Fruit fly (Drosophila melanogaster): ENCODE results near the gene Aplip1.

Gene Aplip1

dm6 chr3L:1216460-1216859, 20.3 kb downstream of the Aplip1 start (continued):
- TF ChIP-seq sc (optimal IDR thresholded peaks at IDR 0.05), result no peak
- TF ChIP-seq sc (GFP tag; optimal IDR thresholded peaks at IDR 0.05), result no peak
- no peak for TF ChIP-seq CG17912 (GFP tag; optimal IDR thresholded peaks at IDR 0.05)
- peak; percentile 62 for TF ChIP-seq CG17359 (tag; optimal IDR thresholded peaks at IDR 0.05)
- peak; percentile 34 for TF ChIP-seq CG10654 (GFP tag; optimal IDR thresholded peaks at IDR 0.05)
- TF ChIP-seq CG17385 (GFP tag; optimal IDR thresholded peaks at IDR 0.05), result peak; percentile 32
- peak; percentile 50 for TF ChIP-seq ATbp (GFP tag; optimal IDR thresholded peaks at IDR 0.05)
- peak; percentile 36 for TF ChIP-seq dmrt11E (tag; optimal IDR thresholded peaks at IDR 0.05)
- TF ChIP-seq Med (GFP tag), result peak; percentile 73
- no peak for TF ChIP-seq cad (GFP tag; optimal IDR thresholded peaks at IDR 0.05)
- no peak for TF ChIP-seq pita (GFP tag; optimal IDR thresholded peaks at IDR 0.05)
- no peak for TF ChIP-seq Lpt (GFP tag; optimal IDR thresholded peaks at IDR 0.05)
- TF ChIP-seq sim (GFP tag; IDR thresholded peaks at IDR 0.05), result no peak
- TF ChIP-seq pros (GFP tag; optimal IDR thresholded peaks at IDR 0.05), result no peak
- TF ChIP-seq CG4424 (GFP tag; optimal IDR thresholded peaks at IDR 0.05), result peak; percentile 28
- TF ChIP-seq prd (optimal IDR thresholded peaks at IDR 0.05), result no peak
- peak; percentile 73; the same call in 2 of the 3 replicates for TF ChIP-seq prd (GFP tag; IDR thresholded peaks at IDR 0.05)
- TF ChIP-seq Hmr (GFP tag; optimal IDR thresholded peaks at IDR 0.05), result no peak
- TF ChIP-seq CG11504 (tag; optimal IDR thresholded peaks at IDR 0.05), result peak; percentile 70
- no peak for TF ChIP-seq gce (GFP tag; IDR thresholded peaks at IDR 0.05)
- no peak for TF ChIP-seq schlank (tag; optimal IDR thresholded peaks at IDR 0.05)
- TF ChIP-seq CG4730 (GFP tag; IDR thresholded peaks at IDR 0.05), result no peak
- no peak for TF ChIP-seq CG31388 (GFP tag; optimal IDR thresholded peaks at IDR 0.05)
- no peak for TF ChIP-seq NFAT (GFP tag; IDR thresholded peaks at IDR 0.05)
- TF ChIP-seq CG2202 (tag; optimal IDR thresholded peaks at IDR 0.05), result no peak
- TF ChIP-seq TFAM (GFP tag; optimal IDR thresholded peaks at IDR 0.05), result no peak
- TF ChIP-seq psq (GFP tag; optimal IDR thresholded peaks at IDR 0.05), result no peak
- TF ChIP-seq Asciz (GFP tag; optimal IDR thresholded peaks at IDR 0.05), result peak; percentile 53
- TF ChIP-seq ase (GFP tag; IDR thresholded peaks at IDR 0.05), result no peak
- TF ChIP-seq B-H1 (GFP tag; IDR thresholded peaks at IDR 0.05), result no peak
- TF ChIP-seq tgo (GFP tag; IDR thresholded peaks at IDR 0.05), result no peak
- TF ChIP-seq CG15073 (GFP tag; optimal IDR thresholded peaks at IDR 0.05), result no peak
- TF ChIP-seq vnd (GFP tag; IDR thresholded peaks at IDR 0.05; ENCODE audit: partially characterized antibody), result no peak
- peak; percentile 37; the same call in 1 of the 2 replicates for TF ChIP-seq CG11247 (GFP tag; IDR thresholded peaks at IDR 0.05)
- TF ChIP-seq NK7.1 (GFP tag; optimal IDR thresholded peaks at IDR 0.05), result no peak
- TF ChIP-seq ems (GFP tag; optimal IDR thresholded peaks at IDR 0.05), result no peak
- TF ChIP-seq CG18599 (GFP tag; optimal IDR thresholded peaks at IDR 0.05), result peak; percentile 29
- peak; percentile 65 for TF ChIP-seq gem (tag; optimal IDR thresholded peaks at IDR 0.05)
- peak; percentile 26; the same call in 1 of the 2 replicates for TF ChIP-seq CG10366 (GFP tag; IDR thresholded peaks at IDR 0.05)
- no peak for TF ChIP-seq Sin3A (optimal IDR thresholded peaks at IDR 0.05)
- no peak for TF ChIP-seq CTCF (GFP tag; optimal IDR thresholded peaks at IDR 0.05)
- TF ChIP-seq CG3281 (GFP tag; optimal IDR thresholded peaks at IDR 0.05), result no peak
- peak; percentile 10 for TF ChIP-seq slp2 (GFP tag; optimal IDR thresholded peaks at IDR 0.05)
- TF ChIP-seq CG10565 (GFP tag; optimal IDR thresholded peaks at IDR 0.05), result no peak
- no peak for TF ChIP-seq ara (GFP tag; IDR thresholded peaks at IDR 0.05)
- no peak for TF ChIP-seq seq (GFP tag; IDR thresholded peaks at IDR 0.05)
- no peak for TF ChIP-seq CG13287 (GFP tag; IDR thresholded peaks at IDR 0.05; ENCODE audit: partially characterized antibody)
- TF ChIP-seq Kr (GFP tag; optimal IDR thresholded peaks at IDR 0.05), result no peak
- no peak for TF ChIP-seq CG18619 (GFP tag; optimal IDR thresholded peaks at IDR 0.05)
- TF ChIP-seq onecut (GFP tag; IDR thresholded peaks at IDR 0.05), result peak; percentile 60
- no peak for TF ChIP-seq pan (optimal IDR thresholded peaks at IDR 0.05)
- TF ChIP-seq pan (GFP tag; optimal IDR thresholded peaks at IDR 0.05 in 1 of 2, IDR thresholded peaks at IDR 0.05 in 1 of 2), result no peak
- TF ChIP-seq dpn (GFP tag; optimal IDR thresholded peaks at IDR 0.05), result peak; percentile 16 to 39
- no peak for TF ChIP-seq ERR (GFP tag; optimal IDR thresholded peaks at IDR 0.05)

All from whole organism, embryonic.